Worm (Caenorhabditis elegans) whole organism, early embryonic: ENCODE results near the gene far-5.

Experiments used
- B0310.2 ChIP-seq: sonication (generic microtip); optimal IDR thresholded peaks from 2 replicates; lab custom pipeline; 2016; ENCODE audit warnings: mild to moderate bottlenecking, missing genetic modification characterization, missing compliant biosample characterization
- F13C5.2 ChIP-seq: sonication (generic microtip); optimal IDR thresholded peaks from 2 replicates; lab custom pipeline; 2017; ENCODE audit warnings: mild to moderate bottlenecking, missing genetic modification characterization, inconsistent platforms, missing compliant biosample characterization
- aly-1 ChIP-seq: sonication (generic microtip); optimal IDR thresholded peaks from 2 replicates; lab custom pipeline; 2016; ENCODE audit warnings: missing genetic modification characterization, missing compliant biosample characterization
- ama-1 ChIP-seq: fragments of 150-350 bp; optimal IDR thresholded peaks from 2 replicates; lab custom pipeline; 2014
- ceh-13 ChIP-seq: fragments of 200-800 bp; sonication (Bioruptor generic); optimal IDR thresholded peaks from 2 replicates; lab custom pipeline; 2018; ENCODE audit warnings: mild to moderate bottlenecking, missing genetic modification characterization, missing compliant biosample characterization
- ceh-36 ChIP-seq: sonication (generic microtip); optimal IDR thresholded peaks from 2 replicates; lab custom pipeline; 2016; ENCODE audit warnings: missing genetic modification characterization, inconsistent platforms, missing compliant biosample characterization
- ets-7 ChIP-seq: sonication (generic microtip); optimal IDR thresholded peaks from 2 replicates; lab custom pipeline; 2016; ENCODE audit warnings: missing genotype, missing genetic modification characterization, missing compliant biosample characterization
- flt-1 ChIP-seq: fragments of 200-800 bp; sonication (Bioruptor generic); IDR thresholded peaks from 2 replicates; pipeline ENCODE4 v1.3.6; 2022; ENCODE audit warnings: missing genetic modification characterization, missing compliant biosample characterization
- hmg-4 ChIP-seq: fragments of 200-800 bp; sonication (Bioruptor generic); optimal IDR thresholded peaks from 2 replicates; lab custom pipeline; 2018; ENCODE audit warnings: mild to moderate bottlenecking, missing genetic modification characterization, missing compliant biosample characterization
- hnd-1 ChIP-seq: sonication (generic microtip); optimal IDR thresholded peaks from 2 replicates; lab custom pipeline; 2016; ENCODE audit warnings: missing genetic modification characterization, missing compliant biosample characterization
- pes-1 ChIP-seq: fragments of 200-800 bp; sonication (Bioruptor generic); IDR thresholded peaks from 2 replicates; pipeline ENCODE4 v1.3.6; 2022; ENCODE audit warnings: missing genetic modification reagents, missing genetic modification characterization, missing compliant biosample characterization
- scrt-1 ChIP-seq: fragments of 200-800 bp; sonication (Bioruptor generic); IDR thresholded peaks from 2 replicates; pipeline ENCODE4 v1.3.6; 2022; ENCODE audit warnings: missing genetic modification characterization, missing compliant biosample characterization
- sea-1 ChIP-seq: fragments of 200-800 bp; sonication (Bioruptor generic); conservative IDR thresholded peaks from 2 replicates; pipeline ENCODE4 v1.3.6; 2022; ENCODE audit warnings: missing genetic modification characterization, missing compliant biosample characterization
- tbx-11 ChIP-seq: fragments of 200-800 bp; sonication (Bioruptor generic); IDR thresholded peaks from 2 replicates; pipeline ENCODE4 v1.3.6; 2022; ENCODE audit warnings: missing genetic modification characterization, missing compliant biosample characterization
- tbx-37 ChIP-seq: fragments of 200-800 bp; sonication (Bioruptor generic); conservative IDR thresholded peaks from 2 replicates; pipeline ENCODE4 v1.3.6; 2022; ENCODE audit warnings: missing genetic modification reagents, missing genetic modification characterization, missing compliant biosample characterization

Gene far-5

DNA sequence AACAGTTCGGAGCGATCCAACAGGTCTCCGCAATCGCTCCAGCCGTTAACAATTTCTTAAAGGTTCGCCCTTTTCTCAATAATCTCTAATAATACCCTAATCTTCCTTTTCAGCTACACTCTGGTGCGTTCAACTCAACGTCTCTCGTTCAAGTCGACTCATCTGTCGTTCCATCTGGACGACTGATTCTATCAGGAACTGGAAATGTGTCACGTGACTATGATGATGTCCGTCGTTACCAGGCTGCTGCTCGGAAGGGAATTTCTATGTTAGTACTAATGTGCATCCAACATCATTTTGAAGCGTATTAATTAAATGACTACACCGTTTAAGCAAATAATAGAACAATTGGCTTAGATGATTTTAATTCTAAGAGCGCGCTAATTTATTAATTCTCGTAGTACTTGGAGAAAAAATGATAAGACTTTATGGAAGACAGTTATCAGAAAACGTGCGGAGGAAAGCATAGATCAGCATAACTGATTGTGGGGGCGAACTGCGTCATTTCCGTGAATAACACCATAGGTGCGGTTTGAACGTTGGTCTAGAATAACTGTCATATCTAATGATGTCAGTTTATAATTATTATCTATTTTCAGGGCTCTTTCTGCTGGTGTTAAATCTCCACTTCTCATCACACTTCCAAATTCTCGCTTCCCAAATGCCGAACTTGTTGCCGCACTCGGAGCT lies 48.6 kb downstream of the far-5 start:
- TF ChIP-seq ceh-36 (no peak), sea-1 (no peak), ceh-13 (GFP tag; lab: Kevin White, UChicago) (no peak), scrt-1 (GFP tag; lab: Robert Waterston, UW) (no peak), aly-1 (tag; lab: Kevin White, UChicago) (no peak), flt-1 (GFP tag; lab: Robert Waterston, UW) (no peak), hnd-1 (tag; lab: Kevin White, UChicago) (no peak), B0310.2 (tag; lab: Kevin White, UChicago) (no peak), ama-1 (lab: Kevin White, UChicago) (no peak), hmg-4 (no peak), F13C5.2 (tag; lab: Kevin White, UChicago) (no peak), pes-1 (GFP tag; lab: Robert Waterston, UW) (no peak)

DNA sequence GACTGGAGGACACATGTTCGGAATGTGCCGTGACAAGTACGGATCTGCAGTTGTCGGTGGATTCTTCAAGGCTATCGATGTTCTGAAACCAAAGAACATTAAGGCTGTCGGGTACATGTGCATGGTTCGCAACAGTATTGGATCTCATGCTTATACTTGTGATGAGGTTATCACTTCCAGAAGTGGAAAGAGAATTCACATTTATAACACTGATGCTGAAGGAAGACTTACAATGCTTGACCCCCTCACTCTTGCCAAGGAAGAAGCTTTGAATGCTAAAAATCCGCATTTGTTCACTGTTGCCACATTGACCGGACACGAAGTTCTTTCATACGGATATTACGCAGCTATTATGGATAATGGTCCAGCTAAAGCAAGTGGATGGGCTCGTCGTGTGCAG lies 49.6 kb downstream of the far-5 start:
- TF ChIP-seq tbx-11 (GFP tag; lab: Robert Waterston, UW) (no peak), flt-1 (GFP tag; lab: Robert Waterston, UW) (no peak), sea-1 (no peak), ama-1 (lab: Kevin White, UChicago) (no peak), B0310.2 (tag; lab: Kevin White, UChicago) (no peak), pes-1 (GFP tag; lab: Robert Waterston, UW) (no peak), hnd-1 (tag; lab: Kevin White, UChicago) (no peak), aly-1 (tag; lab: Kevin White, UChicago) (no peak), ets-7 (tag; lab: Kevin White, UChicago) (no peak), ceh-13 (GFP tag; lab: Kevin White, UChicago) (no peak), tbx-37 (no peak), F13C5.2 (tag; lab: Kevin White, UChicago) (no peak), ceh-36 (no peak), hmg-4 (no peak)
